Worm (Caenorhabditis elegans) whole organism, L4 larva: ENCODE measurements around the gene F42A6.5.

Source experiments
- Y105C5A.15 ChIP-seq: fragments of 200-800 bp; sonication (Bioruptor generic); IDR thresholded peaks from 2 replicates; pipeline ENCODE4 v1.3.6; 2022; ENCODE audit warnings: missing genetic modification characterization, missing compliant biosample characterization
- mdl-1 ChIP-seq, 2 experiments: fragments of 150-350 bp in 1 of 2; sonication (generic microtip) in 1 of 2; optimal IDR thresholded peaks; 2 replicates each; lab custom pipeline; 2014 to 2017; ENCODE audit warnings: missing biosample characterization in 2 of 2, missing genetic modification characterization in 2 of 2
- nhr-77 ChIP-seq: fragments of 150-350 bp; optimal IDR thresholded peaks from 2 replicates; lab custom pipeline; 2014; ENCODE audit warnings: missing biosample characterization, missing genetic modification characterization
- rbr-2 ChIP-seq: sonication (generic microtip); optimal IDR thresholded peaks from 2 replicates; lab custom pipeline; 2016; ENCODE audit warnings: missing genotype, missing genetic modification characterization, missing compliant biosample characterization

- TF ChIP-seq rbr-2 (no peak), mdl-1 (tag; optimal IDR thresholded peaks at IDR 0.05; lab: Kevin White, UChicago) (no peak), nhr-77 (tag; lab: Kevin White, UChicago) (no peak), Y105C5A.15 (no peak)
These were observed 33.4 kb downstream of the F42A6.5 start, which contains the start of gene W08E12.6 for ce11 chrIV:3298300-3298699.
